Worm (Caenorhabditis elegans) whole organism, L4 larva: Measurements from ENCODE around the gene nlp-22.

ENCODE experiments used
- F10B5.3 ChIP-seq: sonication (generic microtip); optimal IDR thresholded peaks from 2 replicates; lab custom pipeline; 2016; ENCODE audit warnings: mild to moderate bottlenecking, missing genetic modification characterization, missing compliant biosample characterization
- F26F4.8 ChIP-seq: fragments of 200-800 bp; sonication (Bioruptor generic); conservative IDR thresholded peaks from 2 replicates; pipeline ENCODE4 v1.3.6; 2022; ENCODE audit warnings: missing genetic modification characterization, missing compliant biosample characterization
- R02D3.7 ChIP-seq: fragments of 150-350 bp; sonication (generic microtip); optimal IDR thresholded peaks from 3 replicates; lab custom pipeline; 2014; ENCODE audit warnings: missing biosample characterization, missing genetic modification characterization
- aly-2 ChIP-seq: sonication (generic microtip); optimal IDR thresholded peaks from 2 replicates; lab custom pipeline; 2018; ENCODE audit warnings: missing biosample characterization, missing genetic modification characterization
- ceh-28 ChIP-seq: fragments of 150-350 bp; optimal IDR thresholded peaks from 2 replicates; lab custom pipeline; 2014; ENCODE audit warnings: missing biosample characterization, missing genetic modification reagents, missing genetic modification characterization
- ceh-82 ChIP-seq: sonication (generic microtip); optimal IDR thresholded peaks from 2 replicates; lab custom pipeline; 2017; ENCODE audit warnings: missing biosample characterization, missing genetic modification characterization
- egl-27 ChIP-seq: sonication (generic microtip); optimal IDR thresholded peaks from 3 replicates; lab custom pipeline; 2017; ENCODE audit warnings: missing biosample characterization, missing genetic modification reagents, missing genetic modification characterization
- jun-1 ChIP-seq: fragments of 150-350 bp; optimal IDR thresholded peaks from 2 replicates; lab custom pipeline; 2014; ENCODE audit warnings: missing biosample characterization, missing genetic modification reagents, missing genetic modification characterization
- mes-2 ChIP-seq: sonication (generic microtip); optimal IDR thresholded peaks from 2 replicates; lab custom pipeline; 2016; ENCODE audit warnings: missing genotype, mild to moderate bottlenecking, missing genetic modification characterization, missing compliant biosample characterization; ENCODE audit not compliant: poor library complexity, severe bottlenecking
- nhr-25 ChIP-seq: sonication (generic microtip); optimal IDR thresholded peaks from 2 replicates; lab custom pipeline; 2017; ENCODE audit warnings: missing genetic modification characterization, mild to moderate bottlenecking, missing compliant biosample characterization, antibody characterized with exemption, moderate library complexity, borderline replicate concordance; ENCODE audit not compliant: insufficient read depth
- pqm-1 ChIP-seq: sonication (generic microtip); optimal IDR thresholded peaks from 2 replicates; lab custom pipeline; 2017; ENCODE audit warnings: missing biosample characterization, missing genetic modification characterization
- unc-39 ChIP-seq: sonication (generic microtip); optimal IDR thresholded peaks from 2 replicates; lab custom pipeline; 2017; ENCODE audit warnings: missing biosample characterization, missing genetic modification characterization
- unc-62 ChIP-seq, 3 experiments: fragments of 150-350 bp in 1 of 3; sonication (generic microtip); optimal IDR thresholded peaks in 2 of 3; peaks in 1 of 3; 1 replicate in 1 of 3; 2 replicates in 2 of 3; lab custom pipeline; 2014 to 2017; ENCODE audit warnings: missing biosample characterization in 3 of 3, missing genetic modification characterization in 3 of 3, missing genetic modification reagents in 3 of 3, missing genotype in 1 of 3
- ztf-11 ChIP-seq: fragments of 150-350 bp; optimal IDR thresholded peaks from 2 replicates; lab custom pipeline; 2014; ENCODE audit warnings: missing biosample characterization, missing genetic modification characterization

DNA sequence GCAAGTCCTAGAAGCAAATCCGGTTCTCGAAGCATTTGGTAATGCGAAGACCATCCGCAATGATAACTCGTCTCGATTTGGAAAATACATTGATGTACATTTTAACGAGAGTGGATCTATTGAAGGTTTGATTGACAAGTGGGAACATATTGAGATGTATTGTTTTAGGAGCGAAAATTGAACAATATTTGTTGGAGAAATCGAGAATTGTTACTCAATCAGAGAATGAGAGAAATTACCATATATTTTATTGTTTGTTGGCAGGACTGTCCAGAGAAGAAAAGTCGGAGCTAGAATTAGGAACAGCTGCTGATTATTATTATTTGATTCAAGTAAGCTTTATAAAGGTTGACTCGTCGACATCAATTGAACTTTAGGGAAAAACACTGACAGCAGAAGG is 37.4 kb downstream of the nlp-22 start:
- no peak for TF ChIP-seq pqm-1 (tag; lab: Kevin White, UChicago)
- TF ChIP-seq unc-62 (GFP tag; optimal IDR thresholded peaks at IDR 0.05 in 1 of 2; lab: Kevin White, UChicago): no peak
- TF ChIP-seq unc-62 (tag; optimal IDR thresholded peaks at IDR 0.05; lab: Kevin White, UChicago): no peak
- TF ChIP-seq ceh-28 (tag; lab: Kevin White, UChicago): no peak
- TF ChIP-seq F26F4.8 (GFP tag; lab: Robert Waterston, UW): no peak
- TF ChIP-seq mes-2 (tag; lab: Kevin White, UChicago): no peak
- no peak for TF ChIP-seq ceh-82 (tag; lab: Kevin White, UChicago)
- no peak for TF ChIP-seq aly-2 (tag; lab: Kevin White, UChicago)
- TF ChIP-seq ztf-11 (tag; lab: Kevin White, UChicago): no peak
- TF ChIP-seq F10B5.3 (tag; lab: Kevin White, UChicago): no peak
- no peak for TF ChIP-seq jun-1 (tag; lab: Kevin White, UChicago)
- TF ChIP-seq egl-27 (tag; lab: Kevin White, UChicago): no peak
- TF ChIP-seq R02D3.7: no peak
- no peak for TF ChIP-seq unc-39 (tag; lab: Kevin White, UChicago)
- TF ChIP-seq nhr-25 (tag; lab: Kevin White, UChicago): no peak
